Worm (Caenorhabditis elegans) whole organism, L2 larva: ENCODE data around the gene F26G1.2.

ENCODE experiments used
- C34F6.9 ChIP-seq: fragments of 150-350 bp; optimal IDR thresholded peaks from 2 replicates; lab custom pipeline; 2014; ENCODE audit warnings: missing biosample characterization, missing genetic modification characterization
- F13H6.1 ChIP-seq: sonication (generic microtip); optimal IDR thresholded peaks from 2 replicates; lab custom pipeline; 2016; ENCODE audit warnings: missing genetic modification characterization, missing compliant biosample characterization
- R02D3.7 ChIP-seq: fragments of 150-350 bp; optimal IDR thresholded peaks from 2 replicates; lab custom pipeline; 2014; ENCODE audit warnings: missing biosample characterization, missing genetic modification characterization
- Y55F3AM.14 ChIP-seq: fragments of 200-800 bp; sonication (Bioruptor generic); optimal IDR thresholded peaks from 2 replicates; lab custom pipeline; 2018; ENCODE audit warnings: mild to moderate bottlenecking, missing genetic modification characterization, missing compliant biosample characterization
- alr-1 ChIP-seq: fragments of 150-350 bp; optimal IDR thresholded peaks from 2 replicates; lab custom pipeline; 2014; ENCODE audit warnings: missing biosample characterization, missing genetic modification characterization
- aly-2 ChIP-seq: fragments of 150-350 bp; optimal IDR thresholded peaks from 2 replicates; lab custom pipeline; 2014; ENCODE audit warnings: missing biosample characterization, missing genetic modification characterization
- blmp-1 ChIP-seq: sonication (generic microtip); optimal IDR thresholded peaks from 2 replicates; lab custom pipeline; 2017; ENCODE audit warnings: missing genetic modification characterization, mild to moderate bottlenecking, missing compliant biosample characterization, antibody characterized with exemption, moderate library complexity; ENCODE audit not compliant: insufficient read depth
- ceh-16 ChIP-seq: fragments of 150-350 bp; optimal IDR thresholded peaks from 2 replicates; lab custom pipeline; 2014; ENCODE audit warnings: missing biosample characterization, missing genetic modification characterization
- ceh-82 ChIP-seq: fragments of 150-350 bp; optimal IDR thresholded peaks from 2 replicates; lab custom pipeline; 2014; ENCODE audit warnings: missing biosample characterization, missing genetic modification characterization
- crh-2 ChIP-seq: sonication (generic microtip); optimal IDR thresholded peaks from 2 replicates; lab custom pipeline; 2017; ENCODE audit warnings: missing biosample characterization, missing genetic modification characterization
- dmd-4 ChIP-seq: sonication (generic microtip); optimal IDR thresholded peaks from 2 replicates; lab custom pipeline; 2017; ENCODE audit warnings: missing biosample characterization, missing genetic modification characterization
- egl-27 ChIP-seq: sonication (generic microtip); optimal IDR thresholded peaks from 3 replicates; lab custom pipeline; 2017; ENCODE audit warnings: missing biosample characterization, missing genetic modification reagents, missing genetic modification characterization
- elt-1 ChIP-seq: fragments of 150-350 bp; optimal IDR thresholded peaks from 2 replicates; lab custom pipeline; 2014; ENCODE audit warnings: missing biosample characterization, missing genetic modification characterization
- fos-1 ChIP-seq: fragments of 150-350 bp; optimal IDR thresholded peaks from 2 replicates; lab custom pipeline; 2014; ENCODE audit warnings: missing biosample characterization, missing genetic modification characterization
- gmeb-1 ChIP-seq: fragments of 150-350 bp; optimal IDR thresholded peaks from 2 replicates; lab custom pipeline; 2014; ENCODE audit warnings: missing biosample characterization, missing genetic modification characterization
- lin-13 ChIP-seq: fragments of 150-350 bp; optimal IDR thresholded peaks from 2 replicates; lab custom pipeline; 2014; ENCODE audit warnings: missing biosample characterization, missing genetic modification reagents, missing genetic modification characterization
- lin-39 ChIP-seq: fragments of 150-350 bp; optimal IDR thresholded peaks from 2 replicates; lab custom pipeline; 2014; ENCODE audit warnings: missing biosample characterization, missing genetic modification reagents, missing genetic modification characterization
- lsy-2 ChIP-seq, 2 experiments: fragments of 150-350 bp in 1 of 2; sonication (generic microtip) in 1 of 2; optimal IDR thresholded peaks; 2 replicates each; lab custom pipeline; 2014 to 2017; ENCODE audit warnings: missing biosample characterization in 2 of 2, missing genetic modification characterization in 2 of 2
- mbf-1 ChIP-seq: sonication (generic microtip); optimal IDR thresholded peaks from 2 replicates; lab custom pipeline; 2017; ENCODE audit warnings: missing biosample characterization, missing genetic modification characterization
- nhr-10 ChIP-seq: sonication (generic microtip); optimal IDR thresholded peaks from 2 replicates; lab custom pipeline; 2017; ENCODE audit warnings: missing biosample characterization, missing genetic modification characterization
- nhr-12 ChIP-seq: fragments of 150-350 bp; optimal IDR thresholded peaks from 2 replicates; lab custom pipeline; 2014; ENCODE audit warnings: missing biosample characterization, missing genetic modification characterization
- nhr-129 ChIP-seq: fragments of 150-350 bp; optimal IDR thresholded peaks from 2 replicates; lab custom pipeline; 2014; ENCODE audit warnings: missing biosample characterization, missing genetic modification characterization
- nhr-77 ChIP-seq: fragments of 150-350 bp; optimal IDR thresholded peaks from 2 replicates; lab custom pipeline; 2014; ENCODE audit warnings: missing biosample characterization, missing genetic modification characterization
- sem-4 ChIP-seq: fragments of 150-350 bp; optimal IDR thresholded peaks from 2 replicates; lab custom pipeline; 2014; ENCODE audit warnings: missing biosample characterization, missing genetic modification reagents, missing genetic modification characterization
- skn-1 ChIP-seq: sonication (generic microtip); optimal IDR thresholded peaks from 2 replicates; lab custom pipeline; 2017; ENCODE audit warnings: missing biosample characterization, missing genetic modification characterization
- sma-9 ChIP-seq, 2 experiments: fragments of 150-350 bp in 1 of 2; sonication (generic microtip) in 1 of 2; optimal IDR thresholded peaks; 2 replicates each; lab custom pipeline; 2014 to 2016; ENCODE audit warnings: missing genetic modification characterization in 2 of 2, mild to moderate bottlenecking in 1 of 2, missing biosample characterization in 1 of 2, missing compliant biosample characterization in 1 of 2, missing genetic modification reagents in 1 of 2, moderate library complexity in 1 of 2
- unc-39 ChIP-seq: fragments of 150-350 bp; optimal IDR thresholded peaks from 2 replicates; lab custom pipeline; 2014; ENCODE audit warnings: missing biosample characterization, missing genetic modification characterization
- zag-1 ChIP-seq: fragments of 150-350 bp; optimal IDR thresholded peaks from 2 replicates; lab custom pipeline; 2014; ENCODE audit warnings: missing biosample characterization, missing genetic modification characterization
- ztf-1 ChIP-seq: fragments of 200-800 bp; sonication (Bioruptor generic); conservative IDR thresholded peaks from 2 replicates; pipeline ENCODE4 v1.3.6; 2022; ENCODE audit warnings: missing genetic modification characterization, missing compliant biosample characterization
- ztf-11 ChIP-seq: sonication (generic microtip); optimal IDR thresholded peaks from 2 replicates; lab custom pipeline; 2017; ENCODE audit warnings: missing biosample characterization, missing genetic modification characterization
- ztf-4 ChIP-seq: fragments of 150-350 bp; optimal IDR thresholded peaks from 2 replicates; lab custom pipeline; 2014; ENCODE audit warnings: missing biosample characterization, missing genetic modification characterization

The F26G1.2 gene

ce11 chrII:4771282-4771681, 8.4 kb downstream of the F26G1.2 start, which contains the start of gene F26G1.5:
TSS of gene F26G1.5 (minus strand) at chrII:4771382.
- TF ChIP-seq ceh-82 (tag; lab: Kevin White, UChicago) (no peak), lin-13 (GFP tag; lab: Kevin White, UChicago) (no peak), nhr-10 (no peak), fos-1 (no peak), ceh-16 (tag; lab: Kevin White, UChicago) (no peak)

ce11 chrII:4772441-4772840, 9.6 kb downstream of the F26G1.2 start:
- TF ChIP-seq fos-1 (peak; percentile 2), nhr-77 (no peak), R02D3.7 (tag; lab: Kevin White, UChicago) (no peak), elt-1 (tag; lab: Kevin White, UChicago) (no peak), gmeb-1 (tag; lab: Kevin White, UChicago) (no peak), egl-27 (tag; lab: Kevin White, UChicago) (no peak), lin-39 (tag; lab: Kevin White, UChicago) (no peak), blmp-1 (tag; lab: Kevin White, UChicago) (peak; percentile 18), ztf-1 (no peak), F13H6.1 (tag; lab: Kevin White, UChicago) (peak; percentile 12), ceh-16 (tag; lab: Kevin White, UChicago) (no peak)

ce11 chrII:4773891-4774432, 11.1 kb downstream of the F26G1.2 start, which contains the start of the genes F26G1.9 and F26G1.10:
TSS of gene F26G1.9 (minus strand) at chrII:4773991.
TSS of gene F26G1.10 (plus strand) at chrII:4774382.
- peak; percentile 28 for TF ChIP-seq fos-1
- TF ChIP-seq nhr-12 (tag; lab: Kevin White, UChicago), result no peak

ce11 chrII:4775802-4776201, 12.9 kb downstream of the F26G1.2 start:
- no peak for TF ChIP-seq dmd-4 (tag; lab: Kevin White, UChicago)
- TF ChIP-seq ztf-11 (tag; lab: Kevin White, UChicago), result no peak
- TF ChIP-seq alr-1 (tag; lab: Kevin White, UChicago), result no peak
- TF ChIP-seq mbf-1, result no peak
- TF ChIP-seq zag-1 (tag; lab: Kevin White, UChicago), result no peak
- no peak for TF ChIP-seq skn-1 (tag; lab: Kevin White, UChicago)
- no peak for TF ChIP-seq crh-2
- no peak for TF ChIP-seq unc-39 (tag; lab: Kevin White, UChicago)

- no peak for TF ChIP-seq skn-1 (tag; lab: Kevin White, UChicago)
- no peak for TF ChIP-seq gmeb-1 (tag; lab: Kevin White, UChicago)
- TF ChIP-seq C34F6.9 (tag; lab: Kevin White, UChicago), result no peak
- no peak for TF ChIP-seq alr-1 (tag; lab: Kevin White, UChicago)
- no peak for TF ChIP-seq R02D3.7 (tag; lab: Kevin White, UChicago)
- TF ChIP-seq lsy-2 (tag; optimal IDR thresholded peaks at IDR 0.05; lab: Kevin White, UChicago), result no peak
- TF ChIP-seq ztf-4 (tag; lab: Kevin White, UChicago), result no peak
- TF ChIP-seq crh-2, result peak; percentile 16
- peak; percentile 90 for TF ChIP-seq fos-1
- peak; percentile 18 for TF ChIP-seq sma-9 (GFP tag; optimal IDR thresholded peaks at IDR 0.05; lab: Kevin White, UChicago)
- no peak for TF ChIP-seq sma-9 (tag; optimal IDR thresholded peaks at IDR 0.05; lab: Kevin White, UChicago)
- no peak for TF ChIP-seq sem-4 (tag; lab: Kevin White, UChicago)
- TF ChIP-seq unc-39 (tag; lab: Kevin White, UChicago), result no peak
- no peak for TF ChIP-seq aly-2 (tag; lab: Kevin White, UChicago)
- no peak for TF ChIP-seq nhr-10
- TF ChIP-seq Y55F3AM.14, result no peak
Observed at ce11 chrII:4776933-4777332, 14.1 kb downstream of the F26G1.2 start, which contains the start of gene F26G1.11. TSS of gene F26G1.11 (plus strand) at chrII:4777137.

- TF ChIP-seq nhr-129 (tag; lab: Kevin White, UChicago) (no peak), sem-4 (tag; lab: Kevin White, UChicago) (no peak)
Observed at ce11 chrII:4779753-4780152, 16.9 kb downstream of the F26G1.2 start.
